Worm (Caenorhabditis elegans) whole organism, L4 larva: Measurements from ENCODE around the gene F26G1.5.

Source experiments
- ZK337.2 ChIP-seq: fragments of 200-800 bp; sonication (Bioruptor generic); IDR thresholded peaks from 2 replicates; pipeline ENCODE4 v1.3.6; 2022; ENCODE audit warnings: missing genetic modification reagents, missing genetic modification characterization, missing compliant biosample characterization
- aha-1 ChIP-seq: fragments of 150-350 bp; peaks from one replicate; lab custom pipeline; 2014; ENCODE audit warnings: missing biosample characterization, missing genetic modification characterization
- attf-4 ChIP-seq: sonication (generic microtip); optimal IDR thresholded peaks from 3 replicates; lab custom pipeline; 2017; ENCODE audit warnings: missing biosample characterization, missing genetic modification characterization
- ceh-20 ChIP-seq: fragments of 200-800 bp; sonication (Bioruptor generic); IDR thresholded peaks from 2 replicates; pipeline ENCODE4 v1.3.6; 2022; ENCODE audit warnings: missing genetic modification reagents, missing genetic modification characterization, missing compliant biosample characterization
- ceh-82 ChIP-seq: sonication (generic microtip); optimal IDR thresholded peaks from 2 replicates; lab custom pipeline; 2017; ENCODE audit warnings: missing biosample characterization, missing genetic modification characterization
- dpl-1 ChIP-seq: fragments of 150-350 bp; optimal IDR thresholded peaks from 2 replicates; lab custom pipeline; 2014; ENCODE audit warnings: missing biosample characterization, missing genetic modification reagents, missing genetic modification characterization
- egl-43 ChIP-seq: fragments of 200-800 bp; sonication (Bioruptor generic); IDR thresholded peaks from 2 replicates; pipeline ENCODE4 v1.3.6; 2022; ENCODE audit warnings: missing genetic modification reagents, missing genetic modification characterization, missing compliant biosample characterization
- fkh-10 ChIP-seq: fragments of 150-350 bp; optimal IDR thresholded peaks from 2 replicates; lab custom pipeline; 2014; ENCODE audit warnings: missing biosample characterization, missing genetic modification reagents, missing genetic modification characterization
- lsy-2 ChIP-seq, 2 experiments: fragments of 150-350 bp in 1 of 2; sonication (generic microtip) in 1 of 2; optimal IDR thresholded peaks; 2 replicates each; lab custom pipeline; 2014 to 2017; ENCODE audit warnings: missing biosample characterization in 2 of 2, missing genetic modification characterization in 2 of 2
- nhr-11 ChIP-seq: fragments of 150-350 bp; optimal IDR thresholded peaks from 2 replicates; lab custom pipeline; 2014; ENCODE audit warnings: missing biosample characterization, missing genetic modification characterization
- nhr-237 ChIP-seq: sonication (generic microtip); optimal IDR thresholded peaks from 2 replicates; lab custom pipeline; 2017; ENCODE audit warnings: missing biosample characterization, missing genetic modification characterization
- nhr-48 ChIP-seq: sonication (generic microtip); optimal IDR thresholded peaks from 2 replicates; lab custom pipeline; 2016; ENCODE audit warnings: mild to moderate bottlenecking, missing genetic modification characterization, missing compliant biosample characterization
- nhr-77 ChIP-seq: fragments of 150-350 bp; optimal IDR thresholded peaks from 2 replicates; lab custom pipeline; 2014; ENCODE audit warnings: missing biosample characterization, missing genetic modification characterization

DNA sequence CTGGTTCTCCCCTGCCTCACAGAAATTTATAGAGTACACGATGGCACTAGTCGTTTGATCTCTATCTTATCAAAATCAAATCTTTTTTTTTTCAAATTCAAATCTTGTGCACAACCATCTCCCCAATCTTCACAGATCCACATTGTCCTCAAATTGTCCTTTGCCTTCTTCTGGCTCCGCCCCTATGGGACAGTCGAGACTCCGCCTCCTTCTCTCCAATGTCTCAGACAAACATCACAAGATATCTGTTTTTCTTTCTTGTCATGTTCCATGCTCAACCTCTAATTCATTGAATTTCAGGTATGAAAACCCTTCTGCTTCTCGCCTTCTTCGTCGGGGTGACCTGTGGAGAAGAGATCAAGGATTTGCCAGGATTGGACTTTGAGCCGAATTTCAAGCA, 33.8 kb downstream of the F26G1.5 start, which contains the start of gene ctsa-1.1:
- TF ChIP-seq nhr-77 (tag; lab: Kevin White, UChicago), result no peak
- no peak for TF ChIP-seq attf-4 (tag; lab: Kevin White, UChicago)
- TF ChIP-seq ZK337.2, result no peak
- no peak for TF ChIP-seq lsy-2 (tag; optimal IDR thresholded peaks at IDR 0.05; lab: Kevin White, UChicago)
- TF ChIP-seq ceh-82 (tag; lab: Kevin White, UChicago), result no peak
- no peak for TF ChIP-seq nhr-48 (tag; lab: Kevin White, UChicago)
- TF ChIP-seq aha-1 (tag; lab: Kevin White, UChicago), result no peak
- no peak for TF ChIP-seq dpl-1 (GFP tag; lab: Kevin White, UChicago)
- TF ChIP-seq fkh-10 (GFP tag; lab: Kevin White, UChicago), result no peak
- TF ChIP-seq ceh-20 (GFP tag; lab: Robert Waterston, UW), result no peak
- TF ChIP-seq egl-43 (GFP tag; lab: Robert Waterston, UW), result no peak
- TF ChIP-seq nhr-237 (tag; lab: Kevin White, UChicago), result no peak
- no peak for TF ChIP-seq nhr-11 (tag; lab: Kevin White, UChicago)
